Worm (Caenorhabditis elegans): ENCODE data around the gene ostf-4.

Gene ostf-4

DNA sequence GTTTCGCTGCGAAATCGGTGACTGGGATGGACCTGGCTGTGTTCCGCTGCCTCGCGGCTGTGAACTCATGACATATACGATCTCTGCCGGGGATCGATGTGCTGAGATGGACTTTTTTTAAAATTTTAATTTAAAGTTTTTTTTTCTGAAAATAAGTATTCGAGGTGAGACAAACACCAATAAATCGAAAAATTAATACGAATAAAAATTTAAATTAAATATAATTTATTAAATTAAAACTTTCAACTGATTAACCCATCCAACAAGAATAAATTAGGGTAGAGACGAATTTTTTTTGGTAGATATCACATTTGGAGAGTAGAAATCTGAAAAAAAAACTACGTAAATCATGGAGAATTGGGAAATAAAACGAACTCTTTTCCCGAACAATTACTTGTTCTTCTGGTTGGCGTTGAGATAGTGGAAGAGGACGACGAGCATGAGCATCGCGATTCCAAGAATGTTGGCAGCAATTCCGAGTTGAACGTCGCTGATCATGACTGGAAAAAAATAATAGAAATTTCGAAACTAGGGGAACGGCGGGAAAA lies at the start of gene ostf-4, which contains the start of gene unc-50:
ostf-4 (minus strand) TSS at position 498 of the 548 bp plus-strand sequence.
unc-50 (minus strand) TSS at position 101 of the 548 bp plus-strand sequence.
- TF ChIP-seq dao-5 (tag; optimal IDR thresholded peaks at IDR 0.05) (no peak), W03F9.2 (tag; optimal IDR thresholded peaks at IDR 0.05) (no peak), him-1 (tag; optimal IDR thresholded peaks at IDR 0.05) (no peak)

DNA sequence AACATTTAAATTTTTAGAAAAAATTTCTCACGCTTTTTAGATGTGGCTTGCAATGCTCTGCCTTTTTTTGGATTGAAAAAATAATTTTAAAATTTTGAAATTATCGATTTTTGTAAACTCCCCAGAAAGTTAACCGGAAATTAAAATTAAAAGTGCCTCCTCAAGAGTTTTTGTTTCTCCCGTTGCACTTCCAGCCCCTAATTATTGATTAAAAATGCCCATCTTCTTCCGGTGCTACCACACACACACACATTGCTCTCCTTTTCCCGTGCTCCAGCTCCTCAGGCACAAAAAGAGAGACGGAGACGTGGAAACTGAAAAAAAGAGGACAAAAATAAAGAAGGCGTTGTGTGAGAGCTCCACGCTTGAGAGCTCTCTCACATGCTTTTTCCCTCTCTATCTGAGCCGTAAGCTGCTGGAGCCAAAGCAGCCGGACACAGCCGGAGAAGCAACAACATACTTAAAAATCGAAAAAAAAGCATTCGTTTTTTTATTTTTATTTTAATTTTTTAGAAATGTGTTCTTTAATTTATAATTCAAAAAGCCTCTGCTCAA lies 49.1 kb upstream of the ostf-4 start:
- TF ChIP-seq W03F9.2 (tag; optimal IDR thresholded peaks at IDR 0.05), result no peak
- no peak for TF ChIP-seq dao-5 (tag; optimal IDR thresholded peaks at IDR 0.05)
- no peak for TF ChIP-seq him-1 (tag; optimal IDR thresholded peaks at IDR 0.05)

DNA sequence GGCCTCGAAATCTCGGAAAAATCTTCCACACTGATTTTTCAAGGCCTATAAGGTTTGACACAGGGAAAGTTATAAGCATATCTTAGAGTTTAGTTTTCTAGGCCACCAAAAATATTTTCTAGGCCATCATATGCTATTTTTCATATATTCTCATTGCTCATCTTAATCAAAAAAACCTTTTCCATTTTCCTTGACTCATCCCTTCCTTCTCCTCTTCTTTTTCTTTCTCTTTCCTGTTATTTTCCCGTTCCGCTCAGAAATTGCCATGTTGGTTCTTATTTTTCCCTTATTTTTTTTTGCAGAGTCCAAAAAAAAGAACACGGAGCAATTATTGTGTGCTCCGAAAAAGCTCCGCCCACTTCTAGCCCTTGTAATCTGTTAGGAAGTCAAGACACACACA lies 46.3 kb upstream of the ostf-4 start, which contains the start of gene tbc-8:
tbc-8 (plus strand) TSS at position 301 of the 400 bp plus-strand sequence.
- TF ChIP-seq him-1 (tag; optimal IDR thresholded peaks at IDR 0.05), result no peak
- TF ChIP-seq W03F9.2 (tag; optimal IDR thresholded peaks at IDR 0.05), result no peak

DNA sequence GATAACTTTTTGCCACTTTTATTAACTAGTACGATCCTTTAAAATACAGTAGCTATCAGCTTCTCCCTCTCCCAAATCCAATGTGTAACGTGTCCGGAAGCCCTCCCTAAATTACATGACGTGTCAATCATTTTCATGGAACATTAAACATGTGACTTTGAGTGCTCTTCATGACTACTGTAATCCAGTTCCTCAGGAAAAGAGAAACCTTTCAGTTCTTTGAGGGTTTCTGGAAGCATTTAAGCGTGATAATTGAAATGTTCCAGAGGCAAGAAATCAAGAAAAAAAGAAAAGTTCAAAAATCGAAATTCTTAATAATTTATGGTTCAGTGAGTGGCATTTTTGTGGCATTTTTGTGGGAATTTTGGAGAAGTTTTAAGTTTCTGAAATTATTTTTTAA lies 44.6 kb upstream of the ostf-4 start:
- no peak for TF ChIP-seq dao-5 (tag; optimal IDR thresholded peaks at IDR 0.05)
- TF ChIP-seq him-1 (tag; optimal IDR thresholded peaks at IDR 0.05), result no peak
- TF ChIP-seq W03F9.2 (tag; optimal IDR thresholded peaks at IDR 0.05), result no peak

DNA sequence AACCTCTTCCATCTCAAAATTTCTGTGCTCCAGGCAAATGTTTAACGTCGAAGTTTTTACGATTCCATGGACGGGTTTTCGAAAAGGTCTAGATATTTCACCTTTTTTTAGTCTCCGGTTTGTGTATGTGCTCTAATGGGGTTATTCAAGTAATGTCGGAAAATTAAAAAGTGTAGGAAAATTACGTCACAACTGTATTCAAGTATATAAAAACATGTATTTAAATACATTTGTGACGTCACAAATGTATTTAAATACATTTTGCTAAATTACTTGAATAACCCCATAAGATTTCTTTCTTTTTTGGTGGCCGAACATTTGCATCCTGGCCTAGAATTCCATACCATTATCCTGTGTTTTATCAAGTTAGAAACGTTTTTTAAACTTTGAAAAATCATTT lies 43.1 kb upstream of the ostf-4 start:
- no peak for TF ChIP-seq W03F9.2 (tag; optimal IDR thresholded peaks at IDR 0.05)
- TF ChIP-seq dao-5 (tag; optimal IDR thresholded peaks at IDR 0.05), result no peak
- no peak for TF ChIP-seq him-1 (tag; optimal IDR thresholded peaks at IDR 0.05)

DNA sequence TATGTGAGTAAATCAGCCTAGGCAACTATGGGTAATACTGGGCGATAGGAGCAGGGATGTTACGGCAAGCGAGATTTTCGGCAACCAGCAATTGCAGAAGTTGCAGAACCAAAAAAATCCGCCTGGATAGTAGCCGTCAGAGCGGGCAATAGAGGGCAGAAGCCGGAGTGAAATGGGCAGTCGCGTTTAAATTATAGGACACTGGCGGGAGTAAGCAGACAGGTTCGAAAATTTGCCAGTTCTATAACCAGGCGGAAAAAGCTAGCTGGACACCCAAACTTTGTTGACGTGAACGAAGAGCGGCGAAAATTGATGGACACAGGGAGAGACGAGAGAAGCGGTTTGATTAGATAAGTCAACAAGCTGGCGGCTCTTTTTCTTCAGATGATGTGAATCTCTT lies 41.6 kb upstream of the ostf-4 start:
- no peak for TF ChIP-seq him-1 (tag; optimal IDR thresholded peaks at IDR 0.05)
- TF ChIP-seq W03F9.2 (tag; optimal IDR thresholded peaks at IDR 0.05), result no peak
- TF ChIP-seq dao-5 (tag; optimal IDR thresholded peaks at IDR 0.05), result no peak

DNA sequence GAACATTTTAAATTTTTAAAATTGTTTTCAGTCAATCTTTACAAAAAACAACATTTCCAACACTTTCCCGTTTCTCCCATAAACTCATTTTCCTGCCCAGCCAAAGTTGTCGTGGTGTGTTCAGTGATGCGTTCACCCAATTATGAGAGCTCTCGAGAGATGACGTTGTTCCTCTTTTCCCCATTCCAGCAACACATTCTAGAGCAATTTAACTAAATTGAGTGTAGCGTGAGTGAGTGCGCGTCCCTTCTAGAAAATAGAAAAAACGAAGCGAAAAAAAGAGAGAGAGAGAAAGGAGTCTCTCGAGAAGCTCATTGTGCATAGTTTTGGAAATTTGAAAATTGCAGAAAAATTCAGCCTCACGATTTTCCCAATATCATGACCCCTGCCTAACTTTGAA lies 40.4 kb upstream of the ostf-4 start:
- no peak for TF ChIP-seq dao-5 (tag; optimal IDR thresholded peaks at IDR 0.05)
- TF ChIP-seq him-1 (tag; optimal IDR thresholded peaks at IDR 0.05), result no peak
- no peak for TF ChIP-seq W03F9.2 (tag; optimal IDR thresholded peaks at IDR 0.05)

DNA sequence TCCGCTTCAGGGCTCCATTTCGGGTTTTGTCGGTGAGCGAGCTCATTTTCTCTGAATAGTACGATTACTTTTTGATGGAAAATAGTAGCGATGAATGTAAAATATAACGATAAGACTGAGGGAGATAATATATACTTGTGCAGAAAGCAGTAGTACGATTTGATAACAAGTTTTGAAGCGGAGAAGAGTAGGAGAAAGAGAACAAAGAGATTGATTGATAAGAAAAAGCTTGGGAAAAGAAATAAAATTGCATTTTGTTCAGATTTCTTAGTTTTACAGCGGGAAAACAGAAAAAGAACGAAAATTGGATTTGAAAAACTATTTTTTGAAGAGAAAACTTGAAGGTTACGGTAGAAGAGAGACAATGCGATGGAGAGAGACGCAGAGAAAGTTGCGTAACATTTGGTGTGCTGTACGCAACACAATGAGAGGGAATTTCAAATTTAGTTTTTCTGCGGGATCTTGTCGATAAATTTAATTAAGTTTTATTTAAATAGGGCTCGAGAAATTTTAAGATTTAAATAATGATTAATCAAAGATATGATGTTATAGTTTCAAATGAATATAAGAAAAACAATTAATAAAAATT lies 39.3 kb upstream of the ostf-4 start, which contains the start of gene umps-1:
umps-1 (minus strand) TSS at position 51 of the 589 bp plus-strand sequence.
- TF ChIP-seq him-1 (tag; optimal IDR thresholded peaks at IDR 0.05) (no peak), W03F9.2 (tag; optimal IDR thresholded peaks at IDR 0.05) (peak; percentile 57)

DNA sequence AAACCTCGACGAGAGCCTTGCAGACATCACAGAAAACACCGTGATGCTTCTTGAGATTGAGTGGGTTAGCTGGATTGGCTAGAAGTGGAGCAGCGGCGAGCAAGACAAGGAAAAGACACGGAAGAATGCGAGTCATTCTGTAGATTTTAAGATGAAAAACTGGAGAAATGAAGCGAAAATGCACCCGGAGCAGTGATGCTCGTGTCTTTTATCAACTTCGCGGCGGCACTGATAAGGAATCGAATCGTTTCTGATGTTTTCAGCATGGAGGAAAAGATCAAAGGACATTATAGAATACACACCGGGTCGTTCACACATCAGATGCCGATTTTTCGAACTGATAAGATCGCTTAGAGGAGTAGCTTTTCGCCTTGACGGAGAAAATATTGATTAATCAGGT lies 37.0 kb upstream of the ostf-4 start, which contains the start of gene spp-1:
spp-1 (minus strand) TSS at position 287 of the 400 bp plus-strand sequence.
- no peak for TF ChIP-seq dao-5 (tag; optimal IDR thresholded peaks at IDR 0.05)
- TF ChIP-seq him-1 (tag; optimal IDR thresholded peaks at IDR 0.05), result no peak
- TF ChIP-seq W03F9.2 (tag; optimal IDR thresholded peaks at IDR 0.05), result no peak

DNA sequence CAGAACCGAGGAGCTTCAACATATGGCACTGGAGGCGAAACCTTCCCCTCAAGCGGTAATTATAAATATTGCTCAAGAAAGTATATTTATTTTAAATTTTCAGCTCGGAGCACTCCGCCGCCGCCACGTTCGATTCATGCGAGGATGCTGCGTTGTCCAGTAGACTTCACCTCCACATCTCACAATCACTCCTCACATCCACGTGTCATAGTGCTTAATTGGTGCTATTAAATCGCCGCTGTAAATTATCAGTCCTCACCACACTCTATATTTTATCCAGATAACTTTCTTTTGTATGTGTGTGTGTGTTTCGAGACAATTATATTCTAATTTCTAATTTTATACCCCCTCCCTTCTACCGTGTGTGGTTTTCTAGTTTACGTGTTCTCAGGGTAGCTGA lies 36.2 kb upstream of the ostf-4 start:
- no peak for TF ChIP-seq W03F9.2 (tag; optimal IDR thresholded peaks at IDR 0.05)
- no peak for TF ChIP-seq him-1 (tag; optimal IDR thresholded peaks at IDR 0.05)
- no peak for TF ChIP-seq dao-5 (tag; optimal IDR thresholded peaks at IDR 0.05)

DNA sequence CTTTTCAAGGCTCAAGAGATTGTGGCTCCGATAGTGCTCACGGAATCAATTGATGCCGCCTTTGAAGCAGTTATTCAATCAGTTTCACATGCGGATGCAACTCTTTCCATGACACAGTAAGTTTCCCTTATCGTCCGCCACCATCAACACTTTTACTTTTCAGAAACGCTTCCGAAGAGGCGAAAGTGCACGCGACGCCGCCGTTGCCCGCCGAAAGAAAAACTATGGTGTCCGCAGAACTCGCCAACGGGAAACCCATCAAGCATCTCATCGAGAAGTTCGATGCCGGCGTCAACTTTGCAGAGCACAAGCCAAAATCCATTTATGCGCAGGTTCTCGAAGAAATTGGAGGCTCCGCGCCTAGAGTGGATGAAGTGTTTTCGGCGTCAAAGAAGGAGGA lies 35.1 kb upstream of the ostf-4 start:
- TF ChIP-seq W03F9.2 (tag; optimal IDR thresholded peaks at IDR 0.05) (no peak), dao-5 (tag; optimal IDR thresholded peaks at IDR 0.05) (no peak), him-1 (tag; optimal IDR thresholded peaks at IDR 0.05) (no peak)

DNA sequence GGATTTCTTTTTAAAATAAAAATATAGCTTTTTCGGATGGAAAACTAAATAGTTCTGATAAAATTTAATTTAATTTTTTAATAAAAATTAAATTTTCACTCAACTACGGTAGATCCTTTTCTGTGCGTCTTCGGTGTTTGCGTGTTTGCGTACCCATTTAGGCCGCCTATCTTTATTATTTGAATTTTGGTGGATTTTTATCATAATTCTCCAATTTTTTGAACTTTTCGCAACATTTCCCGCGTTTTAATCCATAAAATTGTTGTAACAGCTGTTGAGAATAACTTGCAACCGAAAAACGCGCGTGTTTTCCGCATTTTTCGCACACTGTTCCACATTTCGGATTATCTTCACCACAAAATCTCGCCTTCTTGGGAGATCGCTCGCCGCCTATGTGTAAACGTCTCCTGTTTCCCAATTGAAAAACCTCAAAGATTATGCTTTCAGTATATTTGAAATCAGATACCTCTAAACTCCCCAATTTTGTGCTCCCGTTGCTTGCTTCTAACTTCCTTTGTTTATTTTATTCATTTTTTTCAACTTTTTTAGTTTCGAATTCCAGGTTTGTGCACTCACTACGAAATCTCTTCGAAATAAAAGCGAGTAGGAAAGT lies 33.3 kb upstream of the ostf-4 start, which contains the start of gene T07C4.3:
T07C4.3 (plus strand) TSS at position 563 of the 613 bp plus-strand sequence.
- TF ChIP-seq dao-5 (tag; optimal IDR thresholded peaks at IDR 0.05) (no peak), W03F9.2 (tag; optimal IDR thresholded peaks at IDR 0.05) (no peak), him-1 (tag; optimal IDR thresholded peaks at IDR 0.05) (no peak)

DNA sequence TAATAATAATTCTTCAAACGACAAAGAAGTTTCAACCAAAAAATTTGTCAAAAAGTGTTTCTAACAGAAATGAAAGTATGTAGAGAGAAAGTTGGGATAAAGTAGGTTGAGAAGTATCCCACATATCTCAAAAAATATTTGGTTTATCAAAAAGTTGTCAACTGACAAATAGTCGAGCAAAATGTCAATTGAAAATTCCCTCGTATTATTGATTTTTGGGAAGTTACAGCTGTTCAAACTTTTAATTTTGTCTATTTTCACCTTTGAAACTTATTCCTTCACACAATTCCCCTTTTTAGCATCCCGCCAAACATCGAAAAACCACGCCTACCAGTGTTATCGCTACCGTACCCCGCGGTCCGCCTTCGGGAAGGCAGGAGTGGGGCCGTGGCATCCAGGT lies 28.7 kb upstream of the ostf-4 start, which contains the start of gene tbx-8:
tbx-8 (plus strand) TSS at position 301 of the 400 bp plus-strand sequence.
- TF ChIP-seq W03F9.2 (tag; optimal IDR thresholded peaks at IDR 0.05) (no peak), dao-5 (tag; optimal IDR thresholded peaks at IDR 0.05) (no peak), him-1 (tag; optimal IDR thresholded peaks at IDR 0.05) (no peak)

DNA sequence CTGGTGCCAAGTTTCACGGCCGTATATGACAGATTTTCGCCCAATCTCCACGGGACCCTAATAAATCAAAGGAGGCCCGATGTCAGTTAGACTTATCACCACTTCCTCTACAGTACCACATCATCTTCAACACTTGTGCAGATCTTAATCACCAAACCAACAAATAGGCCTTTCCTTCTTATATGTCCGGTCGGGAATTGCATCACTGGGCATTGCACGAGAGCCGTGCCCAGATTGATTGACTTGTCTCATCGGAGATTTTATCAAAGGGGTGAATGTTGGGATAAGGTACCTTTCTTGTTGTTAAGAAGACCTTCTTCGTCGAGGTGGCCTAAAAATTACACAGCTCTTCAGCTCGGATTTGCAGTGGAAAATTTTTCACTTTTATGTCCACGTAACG lies 26.4 kb upstream of the ostf-4 start:
- no peak for TF ChIP-seq dao-5 (tag; optimal IDR thresholded peaks at IDR 0.05)
- TF ChIP-seq W03F9.2 (tag; optimal IDR thresholded peaks at IDR 0.05), result no peak
- no peak for TF ChIP-seq him-1 (tag; optimal IDR thresholded peaks at IDR 0.05)
